Worm (Caenorhabditis elegans): Measurements from ENCODE around the gene F58B4.6.

The F58B4.6 gene

ce11 chrV:10915922-10916321 is 8.9 kb upstream of the F58B4.6 start:
- TF ChIP-seq daf-12 (tag; optimal IDR thresholded peaks at IDR 0.05) (no peak), elt-1 (tag; optimal IDR thresholded peaks at IDR 0.05) (peak; percentile 76), fkh-10 (GFP tag; optimal IDR thresholded peaks at IDR 0.05) (no peak), elt-2 (tag; optimal IDR thresholded peaks at IDR 0.05) (no peak), mml-1 (tag; optimal IDR thresholded peaks at IDR 0.05) (no peak), nhr-25 (tag; optimal IDR thresholded peaks at IDR 0.05) (no peak), hmg-11 (tag; optimal IDR thresholded peaks at IDR 0.05) (no peak), nfya-1 (tag; optimal IDR thresholded peaks at IDR 0.05; ENCODE audit: insufficient read depth) (peak; percentile 15), unc-62 (GFP tag; optimal IDR thresholded peaks at IDR 0.05) (peak; percentile 82), lin-39 (tag; optimal IDR thresholded peaks at IDR 0.05) (no peak), egl-27 (tag; optimal IDR thresholded peaks at IDR 0.05) (no peak)

- no peak for TF ChIP-seq fkh-2 (tag; optimal IDR thresholded peaks at IDR 0.05)
- no peak for TF ChIP-seq nhr-43 (tag; optimal IDR thresholded peaks at IDR 0.05; ENCODE audit: poor library complexity, severe bottlenecking)
- no peak for TF ChIP-seq skn-1 (tag; optimal IDR thresholded peaks at IDR 0.05)
- TF ChIP-seq elt-1 (tag; optimal IDR thresholded peaks at IDR 0.05) = no peak
- no peak for TF ChIP-seq lin-39 (tag; optimal IDR thresholded peaks at IDR 0.05)
- TF ChIP-seq nhr-77 (tag; optimal IDR thresholded peaks at IDR 0.05) = no peak
- TF ChIP-seq nhr-76 (tag; optimal IDR thresholded peaks at IDR 0.05) = no peak
- no peak for TF ChIP-seq unc-39 (tag; optimal IDR thresholded peaks at IDR 0.05)
- no peak for TF ChIP-seq ceh-82 (tag; optimal IDR thresholded peaks at IDR 0.05)
- no peak for TF ChIP-seq fos-1 (tag; optimal IDR thresholded peaks at IDR 0.05)
- no peak for TF ChIP-seq daf-12 (tag; optimal IDR thresholded peaks at IDR 0.05)
- TF ChIP-seq mdl-1 (tag; optimal IDR thresholded peaks at IDR 0.05) = no peak
These were observed 6.5 kb upstream of the F58B4.6 start, which contains the start of gene F58B4.2 for ce11 chrV:10918373-10918772. Gene F58B4.2, minus strand, starts transcription at chrV:10918473.

- no peak for TF ChIP-seq pqm-1 (tag; optimal IDR thresholded peaks at IDR 0.05)
- TF ChIP-seq unc-39 (tag; optimal IDR thresholded peaks at IDR 0.05) = no peak
- no peak for TF ChIP-seq fkh-2 (tag; optimal IDR thresholded peaks at IDR 0.05)
- no peak for TF ChIP-seq unc-62 (GFP tag; optimal IDR thresholded peaks at IDR 0.05)
- no peak for TF ChIP-seq lin-15B (tag; optimal IDR thresholded peaks at IDR 0.05)
- TF ChIP-seq nhr-77 (tag; optimal IDR thresholded peaks at IDR 0.05) = no peak
These were observed 3.1 kb upstream of the F58B4.6 start, which contains the start of gene nas-31 for ce11 chrV:10921747-10922146. Gene nas-31, minus strand, starts transcription at chrV:10921847.

- TF ChIP-seq pha-4 (tag; optimal IDR thresholded peaks at IDR 0.05) = no peak
- no peak for TF ChIP-seq nhr-43 (tag; optimal IDR thresholded peaks at IDR 0.05; ENCODE audit: poor library complexity, severe bottlenecking)
- TF ChIP-seq ztf-11 (tag; optimal IDR thresholded peaks at IDR 0.05) = no peak
- no peak for TF ChIP-seq pqm-1 (tag; optimal IDR thresholded peaks at IDR 0.05)
- TF ChIP-seq ceh-9 (tag; optimal IDR thresholded peaks at IDR 0.05) = no peak
- no peak for TF ChIP-seq egl-27 (tag; optimal IDR thresholded peaks at IDR 0.05)
- no peak for TF ChIP-seq ZK546.5 (tag; optimal IDR thresholded peaks at IDR 0.05)
- no peak for TF ChIP-seq mml-1 (tag; optimal IDR thresholded peaks at IDR 0.05)
- TF ChIP-seq snpc-4 (tag; optimal IDR thresholded peaks at IDR 0.05) = no peak
- TF ChIP-seq ceh-28 (tag; optimal IDR thresholded peaks at IDR 0.05) = no peak
- TF ChIP-seq elt-2 (tag; optimal IDR thresholded peaks at IDR 0.05) = no peak
- no peak for TF ChIP-seq lsy-12 (tag; optimal IDR thresholded peaks at IDR 0.05)
- no peak for TF ChIP-seq R02D3.7 (tag; optimal IDR thresholded peaks at IDR 0.05)
- no peak for TF ChIP-seq unc-39 (tag; optimal IDR thresholded peaks at IDR 0.05)
- no peak for TF ChIP-seq nhr-76 (tag; optimal IDR thresholded peaks at IDR 0.05)
- no peak for TF ChIP-seq zag-1 (tag; optimal IDR thresholded peaks at IDR 0.05)
- TF ChIP-seq nhr-77 (tag; optimal IDR thresholded peaks at IDR 0.05) = no peak
- TF ChIP-seq daf-12 (tag; optimal IDR thresholded peaks at IDR 0.05) = no peak
These were observed 1.6 kb upstream of the F58B4.6 start, which contains the start of gene F58B4.7 for ce11 chrV:10923229-10923628. Gene F58B4.7, minus strand, starts transcription at chrV:10923329.

- TF ChIP-seq nhr-25 (tag; optimal IDR thresholded peaks at IDR 0.05) (no peak), nhr-77 (tag; optimal IDR thresholded peaks at IDR 0.05) (no peak), nhr-12 (tag; optimal IDR thresholded peaks at IDR 0.05) (no peak), nhr-28 (tag; optimal IDR thresholded peaks at IDR 0.05) (no peak), ceh-82 (tag; optimal IDR thresholded peaks at IDR 0.05) (no peak), nhr-67 (tag; optimal IDR thresholded peaks at IDR 0.05) (no peak), daf-12 (tag; optimal IDR thresholded peaks at IDR 0.05) (no peak), tbx-2 (tag; optimal IDR thresholded peaks at IDR 0.05) (no peak), elt-1 (tag; optimal IDR thresholded peaks at IDR 0.05) (no peak), fkh-2 (tag; optimal IDR thresholded peaks at IDR 0.05) (no peak), lin-39 (tag; optimal IDR thresholded peaks at IDR 0.05) (no peak), zag-1 (tag; optimal IDR thresholded peaks at IDR 0.05) (no peak), ztf-11 (tag; optimal IDR thresholded peaks at IDR 0.05) (no peak), ama-1 (optimal IDR thresholded peaks at IDR 0.05) (no peak), mml-1 (tag; optimal IDR thresholded peaks at IDR 0.05) (no peak)
These were observed 827 bp downstream of the F58B4.6 start for ce11 chrV:10925658-10926057.
